Fruit fly (Drosophila melanogaster): Measurements from ENCODE around the gene Reck.

Gene Reck

DNA sequence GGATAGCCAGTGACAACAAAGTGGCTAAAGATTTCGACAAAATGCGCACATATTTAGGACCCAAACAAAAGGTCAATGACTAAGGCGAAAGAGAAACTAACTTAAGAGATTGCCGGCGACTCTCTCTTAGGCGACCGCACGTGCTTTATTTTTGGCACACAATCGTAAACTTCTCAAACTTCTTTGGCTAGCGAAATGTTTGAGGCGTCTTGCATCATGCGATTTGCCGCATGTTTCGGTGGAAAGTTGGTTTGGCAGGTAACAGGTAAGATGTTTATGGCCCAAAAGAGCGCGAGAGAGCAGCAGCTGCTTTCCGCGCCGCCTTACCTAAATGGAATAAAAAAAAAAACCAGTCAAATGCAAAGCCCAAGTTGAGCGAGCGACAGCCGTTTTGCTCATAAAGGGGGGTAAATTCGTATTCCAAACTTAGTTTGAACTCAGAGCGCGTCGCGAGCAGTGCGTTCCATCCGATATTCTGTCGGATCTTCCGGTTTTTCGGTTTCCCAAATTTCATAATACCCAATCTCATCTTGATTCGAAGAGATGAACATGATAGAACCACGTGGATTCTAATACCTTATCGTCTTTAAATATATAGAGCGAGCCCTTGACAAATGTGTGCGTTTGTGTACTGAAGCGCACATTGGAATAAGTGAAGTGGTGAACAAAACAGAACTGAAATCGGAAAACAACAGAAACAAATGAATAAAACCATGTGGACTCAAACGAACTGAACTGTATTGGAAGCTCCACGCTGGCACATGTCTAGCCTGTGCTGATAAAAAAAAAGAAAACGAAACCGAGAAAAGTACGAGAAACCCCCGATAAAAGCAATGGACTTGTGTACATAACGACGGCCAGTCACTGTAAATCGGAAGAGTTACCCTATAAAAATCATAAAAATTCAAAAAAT lies 26.6 kb downstream of the Reck start (continued):
- TF ChIP-seq OdsH (GFP tag; optimal IDR thresholded peaks at IDR 0.05): no peak
- no peak for TF ChIP-seq CG8632 (GFP tag; optimal IDR thresholded peaks at IDR 0.05)
- no peak for TF ChIP-seq CG7368 (GFP tag; optimal IDR thresholded peaks at IDR 0.05)
- TF ChIP-seq CG31627 (GFP tag; optimal IDR thresholded peaks at IDR 0.05): no peak
- peak; percentile 42 for TF ChIP-seq fkh (GFP tag; optimal IDR thresholded peaks at IDR 0.05)
- TF ChIP-seq CG6276 (GFP tag; optimal IDR thresholded peaks at IDR 0.05): no peak
- no peak for TF ChIP-seq CG6792 (GFP tag; optimal IDR thresholded peaks at IDR 0.05)
- TF ChIP-seq CG8119 (GFP tag; IDR thresholded peaks at IDR 0.05): 0 out of 3 replicates have a peak, but pooled peaks have one; percentile 12
- TF ChIP-seq svp (GFP tag): peak; percentile 32

DNA sequence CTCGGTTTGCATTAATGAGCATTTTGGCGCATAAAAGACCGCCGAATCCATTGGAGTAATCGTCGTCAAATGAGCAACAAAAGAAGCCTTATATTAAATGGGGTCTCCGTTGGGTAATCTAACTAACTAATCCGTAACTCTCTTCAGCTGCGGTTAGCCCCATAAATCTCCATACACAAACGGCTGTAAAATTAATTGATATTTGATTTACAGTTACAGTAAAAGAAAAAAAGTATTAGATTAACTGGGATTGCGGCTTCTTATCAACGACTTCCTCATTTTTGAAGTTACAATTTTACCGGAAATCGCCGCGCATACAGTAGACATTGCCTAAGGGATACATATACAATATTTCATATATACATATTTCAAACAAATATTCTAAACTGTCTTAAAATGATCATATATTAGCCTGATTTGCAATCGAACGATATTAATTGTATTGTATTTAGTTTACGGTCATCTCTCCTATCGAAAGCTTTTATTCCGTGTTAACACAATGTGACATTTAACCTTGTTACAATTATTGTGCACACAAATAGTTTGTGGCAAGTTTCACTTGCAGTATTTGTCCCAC lies 27.4 kb downstream of the Reck start:
- peak; percentile 26 for TF ChIP-seq Hr4 (GFP tag; optimal IDR thresholded peaks at IDR 0.05)
- TF ChIP-seq svp (GFP tag): peak; percentile 38
- TF ChIP-seq CG1621 (tag; optimal IDR thresholded peaks at IDR 0.05): no peak
- no peak for TF ChIP-seq Eip75B (GFP tag; optimal IDR thresholded peaks at IDR 0.05)
- no peak for TF ChIP-seq CG10631 (GFP tag; optimal IDR thresholded peaks at IDR 0.05)
- peak; percentile 44 for TF ChIP-seq Eip78C (GFP tag)
- peak; percentile 1 for TF ChIP-seq Met (GFP tag; optimal IDR thresholded peaks at IDR 0.05)

DNA sequence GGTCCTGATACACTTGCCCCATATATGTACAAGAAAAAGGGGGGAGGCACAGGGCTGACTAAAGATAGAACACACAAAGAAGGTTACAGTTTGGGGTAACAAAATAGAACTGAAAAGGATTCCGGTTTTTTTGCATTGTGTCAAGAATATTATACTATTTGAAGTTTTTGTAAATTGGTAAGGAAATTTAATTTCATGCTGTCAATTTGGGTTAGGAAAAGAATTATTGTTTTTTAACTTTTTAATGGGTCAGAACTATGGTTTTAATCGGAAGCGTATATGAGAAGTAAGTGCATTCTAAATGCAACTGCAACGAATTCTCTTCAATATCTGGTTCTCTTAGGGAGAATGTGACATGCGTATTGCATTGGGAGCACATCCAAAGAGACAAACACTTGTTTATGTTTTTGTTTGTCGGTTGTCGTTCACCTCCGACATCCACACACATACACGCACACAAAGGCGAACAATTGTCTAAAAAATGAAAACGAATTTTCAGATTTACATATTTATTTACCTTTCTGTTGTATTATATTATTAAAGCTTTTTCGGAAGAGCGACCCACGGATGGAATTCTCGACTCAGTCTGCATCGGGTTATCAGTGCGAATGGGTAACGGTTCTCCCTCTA lies 29.2 kb downstream of the Reck start, which contains the start of gene mnd:
TSS of gene mnd (plus strand) at position 580 of the 630 bp plus-strand sequence.
- TF ChIP-seq acj6 (GFP tag; optimal IDR thresholded peaks at IDR 0.05) (peak; percentile 76), pdm3 (GFP tag; optimal IDR thresholded peaks at IDR 0.05) (peak; percentile 78), fkh (GFP tag; optimal IDR thresholded peaks at IDR 0.05) (no peak), Eip75B (GFP tag; optimal IDR thresholded peaks at IDR 0.05) (peak; percentile 68), achi (GFP tag; optimal IDR thresholded peaks at IDR 0.05) (peak; percentile 79), CG6792 (GFP tag; optimal IDR thresholded peaks at IDR 0.05) (peak; percentile 43), cyc (GFP tag; optimal IDR thresholded peaks at IDR 0.05) (peak; percentile 39), dac (GFP tag; optimal IDR thresholded peaks at IDR 0.05) (no peak), Eip93F (GFP tag; optimal IDR thresholded peaks at IDR 0.05) (no peak), CG6276 (GFP tag; optimal IDR thresholded peaks at IDR 0.05) (peak; percentile 88), CG15336 (GFP tag; IDR thresholded peaks at IDR 0.05) (peak; percentile 95), dsx (GFP tag; optimal IDR thresholded peaks at IDR 0.05; ENCODE audit: poor library complexity, severe bottlenecking) (peak; percentile 80), Sox14 (GFP tag; optimal IDR thresholded peaks at IDR 0.05) (peak; percentile 87), lz (GFP tag; optimal IDR thresholded peaks at IDR 0.05) (peak; percentile 10), CG10669 (GFP tag; optimal IDR thresholded peaks at IDR 0.05) (peak; percentile 65), CG7368 (GFP tag; optimal IDR thresholded peaks at IDR 0.05) (peak; percentile 67), Hr4 (GFP tag; optimal IDR thresholded peaks at IDR 0.05) (peak; percentile 91), Lpt (GFP tag; optimal IDR thresholded peaks at IDR 0.05) (peak; percentile 87), CG31627 (GFP tag; optimal IDR thresholded peaks at IDR 0.05) (no peak), Eip78C (GFP tag) (peak; percentile 94), CG6163 (GFP tag; IDR thresholded peaks at IDR 0.05) (peak; percentile 88), Ets21C (GFP tag; optimal IDR thresholded peaks at IDR 0.05) (no peak), CG11902 (GFP tag; optimal IDR thresholded peaks at IDR 0.05) (peak; percentile 15), CG32006 (GFP tag; optimal IDR thresholded peaks at IDR 0.05) (peak; percentile 84), vri (GFP tag; optimal IDR thresholded peaks at IDR 0.05) (no peak), CG11762 (GFP tag; optimal IDR thresholded peaks at IDR 0.05; ENCODE audit: insufficient read depth) (peak; percentile 65), CG8319 (GFP tag; optimal IDR thresholded peaks at IDR 0.05) (peak; percentile 12), Hr38 (GFP tag; optimal IDR thresholded peaks at IDR 0.05) (no peak), svp (GFP tag) (peak; percentile 72), fd59A (GFP tag; optimal IDR thresholded peaks at IDR 0.05) (peak; percentile 47), Gug (GFP tag; IDR thresholded peaks at IDR 0.05) (peak; percentile 85), topi (GFP tag; optimal IDR thresholded peaks at IDR 0.05) (peak; percentile 51), CG9139 (GFP tag; optimal IDR thresholded peaks at IDR 0.05) (no peak), CG6854 (GFP tag; optimal IDR thresholded peaks at IDR 0.05) (no peak), salr (GFP tag; optimal IDR thresholded peaks at IDR 0.05) (peak; percentile 10 to 84), esn (GFP tag; optimal IDR thresholded peaks at IDR 0.05) (peak; percentile 52), Hr39 (GFP tag; optimal IDR thresholded peaks at IDR 0.05) (no peak)

Measured in whole organism, prepupa.